Worm (Caenorhabditis elegans): Measurements from ENCODE around the gene Y110A2AL.3.

Gene Y110A2AL.3

DNA sequence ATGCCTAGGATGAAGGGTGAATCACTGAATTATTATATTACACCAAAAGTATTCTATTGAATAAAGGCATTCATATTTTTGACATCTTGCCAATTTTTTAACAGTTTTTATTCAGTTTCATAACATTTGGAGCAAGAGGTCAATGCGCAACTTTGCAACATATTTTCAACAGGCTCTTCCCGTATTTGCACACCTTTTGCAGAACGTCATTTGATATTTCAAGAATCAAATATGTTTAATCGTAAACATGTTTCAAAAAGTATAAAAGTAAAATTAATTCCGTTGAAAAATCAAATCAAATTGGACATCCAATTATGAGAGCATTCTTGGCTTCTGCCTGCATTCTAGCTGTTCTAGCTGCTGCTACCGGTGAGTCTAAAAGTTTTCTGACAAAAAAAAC lies 827 bp downstream of the Y110A2AL.3 start, which contains the start of gene Y110A2AL.2:
TSS of gene Y110A2AL.2 (plus strand) at position 301 of the 400 bp plus-strand sequence.
- TF ChIP-seq tab-1 (GFP tag; IDR thresholded peaks at IDR 0.05) (no peak), med-1 (GFP tag; optimal IDR thresholded peaks at IDR 0.05; ENCODE audit: insufficient read depth) (no peak), ztf-23 (GFP tag; IDR thresholded peaks at IDR 0.05) (no peak), ref-1 (GFP tag; conservative IDR thresholded peaks at IDR 0.05) (no peak)

DNA sequence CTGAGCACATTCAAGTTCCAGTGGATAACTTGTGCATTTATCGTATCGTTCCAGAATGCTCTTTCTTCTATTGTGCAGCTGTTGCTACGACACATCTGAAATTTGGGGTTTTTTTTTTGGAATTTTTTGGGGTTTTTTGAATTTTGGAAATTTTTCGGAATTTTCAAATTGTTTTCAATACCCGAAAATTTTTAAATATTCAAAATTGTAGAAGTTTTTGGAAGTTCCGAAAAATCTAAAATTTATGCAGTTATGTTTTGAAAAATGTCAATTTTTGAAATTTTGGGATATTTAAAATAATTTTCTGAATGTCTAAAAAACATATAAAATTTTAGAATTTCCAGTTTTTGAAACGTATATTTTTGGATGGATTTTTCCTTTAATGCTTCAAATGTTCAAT lies 4.9 kb downstream of the Y110A2AL.3 start, which contains the start of gene Y110A2AL.10:
TSS of gene Y110A2AL.10 (minus strand) at position 101 of the 400 bp plus-strand sequence.
- TF ChIP-seq tab-1 (GFP tag; IDR thresholded peaks at IDR 0.05) (no peak), med-1 (GFP tag; optimal IDR thresholded peaks at IDR 0.05; ENCODE audit: insufficient read depth) (no peak), cog-1 (tag; optimal IDR thresholded peaks at IDR 0.05) (no peak)

DNA sequence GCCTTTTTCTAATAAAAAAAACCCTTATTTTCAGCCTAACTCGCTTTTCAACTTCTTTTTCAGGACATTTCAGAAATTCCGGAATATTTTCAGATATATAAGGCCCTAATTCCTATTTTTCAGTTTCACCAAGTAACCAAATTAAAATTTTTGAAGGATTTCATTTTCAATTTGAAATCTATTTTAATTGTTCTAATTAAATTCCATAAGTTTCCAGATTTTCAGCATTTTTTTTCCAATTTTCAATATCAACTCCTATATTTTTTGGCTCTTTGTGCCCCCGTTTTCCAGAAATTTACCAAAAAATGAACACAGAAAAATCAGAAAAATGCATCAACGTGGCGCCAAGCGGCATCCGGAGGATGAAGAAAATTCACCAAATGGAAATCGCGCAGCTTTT lies 7.9 kb downstream of the Y110A2AL.3 start, which contains the start of gene Y110A2AL.1:
TSS of gene Y110A2AL.1 (plus strand) at position 301 of the 400 bp plus-strand sequence.
- TF ChIP-seq ztf-23 (GFP tag; IDR thresholded peaks at IDR 0.05): no peak
- no peak for TF ChIP-seq med-1 (GFP tag; optimal IDR thresholded peaks at IDR 0.05; ENCODE audit: insufficient read depth)
- no peak for TF ChIP-seq cog-1 (tag; optimal IDR thresholded peaks at IDR 0.05)
- no peak for TF ChIP-seq T22C8.4 (GFP tag; IDR thresholded peaks at IDR 0.05)

DNA sequence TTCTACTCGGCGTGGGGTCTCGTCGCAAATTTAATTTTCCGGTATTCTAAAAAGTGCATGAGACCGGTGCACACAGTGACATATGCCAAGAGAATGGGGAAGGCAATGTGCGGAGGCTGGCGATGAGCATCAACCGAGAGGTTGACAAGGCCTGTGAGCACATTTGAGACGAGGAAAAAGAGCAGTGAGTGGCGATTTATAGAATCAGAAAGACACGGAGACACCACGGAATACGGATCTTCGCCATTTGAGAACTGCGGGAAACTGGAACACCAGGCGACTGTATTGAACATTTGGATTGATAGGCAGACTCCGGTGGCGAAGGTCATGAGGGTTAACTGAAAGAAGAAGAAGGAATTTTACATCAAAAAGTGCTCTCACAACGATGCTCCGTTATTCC lies 12.0 kb downstream of the Y110A2AL.3 start:
- no peak for TF ChIP-seq flt-1 (GFP tag; IDR thresholded peaks at IDR 0.05)
- TF ChIP-seq ztf-23 (GFP tag; IDR thresholded peaks at IDR 0.05): no peak
- no peak for TF ChIP-seq cog-1 (tag; optimal IDR thresholded peaks at IDR 0.05)
- no peak for TF ChIP-seq med-1 (GFP tag; optimal IDR thresholded peaks at IDR 0.05; ENCODE audit: insufficient read depth)
- TF ChIP-seq klf-2 (GFP tag; conservative IDR thresholded peaks at IDR 0.05): no peak
- no peak for TF ChIP-seq ref-1 (GFP tag; conservative IDR thresholded peaks at IDR 0.05)
- TF ChIP-seq ztf-29 (GFP tag; IDR thresholded peaks at IDR 0.05): no peak
- TF ChIP-seq T22C8.4 (GFP tag; IDR thresholded peaks at IDR 0.05): no peak
- TF ChIP-seq tab-1 (GFP tag; IDR thresholded peaks at IDR 0.05): no peak

DNA sequence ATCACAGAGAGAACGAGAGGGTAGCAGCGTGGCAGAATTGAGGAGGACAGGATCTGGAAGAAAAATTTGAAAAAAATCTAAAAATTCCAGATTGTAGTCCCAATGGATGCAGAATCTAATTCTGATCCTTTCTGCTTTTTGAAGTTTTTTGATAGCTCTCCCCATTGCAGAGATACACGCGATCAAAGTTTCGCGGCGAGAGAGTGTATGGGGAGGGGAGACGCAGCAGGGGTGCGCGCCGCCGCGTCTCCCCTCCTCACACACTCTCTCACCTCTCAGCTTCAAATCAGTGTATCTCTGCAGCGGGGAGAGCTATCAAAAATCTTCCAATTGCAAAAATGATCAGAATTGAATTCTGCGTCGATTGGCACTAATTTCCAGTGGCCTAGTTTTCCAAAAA lies 14.2 kb downstream of the Y110A2AL.3 start:
- TF ChIP-seq T22C8.4 (GFP tag; IDR thresholded peaks at IDR 0.05) (no peak), flt-1 (GFP tag; IDR thresholded peaks at IDR 0.05) (peak; percentile 57)

DNA sequence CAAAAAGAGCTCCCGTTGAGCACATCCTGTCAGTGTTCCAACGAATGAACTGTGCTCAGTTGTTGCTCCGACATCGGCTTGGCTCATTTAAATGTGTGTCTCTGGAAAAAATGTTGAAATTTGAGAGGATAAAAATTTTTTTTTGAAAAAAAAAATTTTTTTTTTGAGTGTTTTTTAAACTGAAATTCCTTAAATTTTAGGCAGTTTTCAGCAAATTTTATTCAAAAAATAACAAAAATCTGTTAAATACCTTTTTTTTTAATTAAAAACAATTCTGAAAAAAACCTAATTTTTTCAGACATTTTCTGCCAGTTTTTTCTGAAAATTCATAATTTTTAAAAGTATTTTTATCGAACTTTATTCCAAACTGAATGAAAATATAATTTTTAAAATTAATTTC lies 17.9 kb downstream of the Y110A2AL.3 start, which contains the start of gene pigw-1:
TSS of gene pigw-1 (minus strand) at position 101 of the 400 bp plus-strand sequence.
- TF ChIP-seq ztf-23 (GFP tag; IDR thresholded peaks at IDR 0.05): no peak
- TF ChIP-seq cog-1 (tag; optimal IDR thresholded peaks at IDR 0.05): no peak
- TF ChIP-seq klf-2 (GFP tag; conservative IDR thresholded peaks at IDR 0.05): no peak
- no peak for TF ChIP-seq tab-1 (GFP tag; IDR thresholded peaks at IDR 0.05)
- TF ChIP-seq ztf-29 (GFP tag; IDR thresholded peaks at IDR 0.05): no peak
- no peak for TF ChIP-seq T22C8.4 (GFP tag; IDR thresholded peaks at IDR 0.05)
- no peak for TF ChIP-seq ref-1 (GFP tag; conservative IDR thresholded peaks at IDR 0.05)
- TF ChIP-seq med-1 (GFP tag; optimal IDR thresholded peaks at IDR 0.05; ENCODE audit: insufficient read depth): no peak
- no peak for TF ChIP-seq flt-1 (GFP tag; IDR thresholded peaks at IDR 0.05)

DNA sequence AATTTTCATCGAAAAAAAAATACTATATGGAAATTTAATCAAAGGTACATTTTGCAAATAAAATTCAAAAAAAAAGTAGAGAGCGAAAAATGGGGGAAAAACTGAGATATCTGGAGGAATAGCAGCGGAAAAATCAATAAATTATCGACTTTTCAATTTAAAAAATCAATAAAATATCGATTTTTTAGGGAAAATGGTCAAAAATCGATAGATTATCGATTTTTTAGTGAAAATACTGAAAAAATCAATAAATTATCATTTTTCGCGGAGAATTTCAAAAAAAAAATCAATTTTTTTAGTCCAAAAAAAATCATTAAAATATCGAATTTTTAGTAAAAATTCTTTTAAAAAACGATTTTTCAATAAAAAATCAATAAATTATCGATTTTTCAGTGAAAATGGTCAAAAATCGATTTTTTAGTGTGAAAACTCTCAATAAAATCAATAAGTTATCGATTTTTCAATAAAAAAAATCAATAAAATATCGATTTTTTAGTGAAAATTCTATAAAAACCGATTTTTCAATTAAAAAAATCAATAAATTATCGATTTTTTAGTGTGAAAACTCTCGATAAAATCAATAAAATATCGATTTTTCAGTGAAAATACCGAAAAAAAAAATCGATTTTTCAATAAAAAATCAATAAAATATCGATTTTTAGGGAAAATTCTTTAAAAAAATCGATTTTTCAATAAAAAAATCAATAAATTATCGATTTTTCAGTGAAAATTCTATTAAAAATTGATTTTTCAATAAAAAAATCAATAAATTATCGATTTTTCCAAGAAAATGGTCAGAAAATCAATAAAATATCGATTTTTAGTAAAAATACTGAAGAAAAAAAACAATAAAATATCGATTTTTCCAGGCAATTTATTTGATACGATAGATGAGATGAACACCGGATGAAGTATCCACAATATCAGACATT lies 18.9 kb downstream of the Y110A2AL.3 start:
- TF ChIP-seq cog-1 (tag; optimal IDR thresholded peaks at IDR 0.05) (no peak), T22C8.4 (GFP tag; IDR thresholded peaks at IDR 0.05) (peak; percentile 60), flt-1 (GFP tag; IDR thresholded peaks at IDR 0.05) (no peak), ref-1 (GFP tag; conservative IDR thresholded peaks at IDR 0.05) (no peak), tab-1 (GFP tag; IDR thresholded peaks at IDR 0.05) (no peak), ztf-23 (GFP tag; IDR thresholded peaks at IDR 0.05) (no peak), ztf-29 (GFP tag; IDR thresholded peaks at IDR 0.05) (no peak), med-1 (GFP tag; optimal IDR thresholded peaks at IDR 0.05; ENCODE audit: insufficient read depth) (no peak)

DNA sequence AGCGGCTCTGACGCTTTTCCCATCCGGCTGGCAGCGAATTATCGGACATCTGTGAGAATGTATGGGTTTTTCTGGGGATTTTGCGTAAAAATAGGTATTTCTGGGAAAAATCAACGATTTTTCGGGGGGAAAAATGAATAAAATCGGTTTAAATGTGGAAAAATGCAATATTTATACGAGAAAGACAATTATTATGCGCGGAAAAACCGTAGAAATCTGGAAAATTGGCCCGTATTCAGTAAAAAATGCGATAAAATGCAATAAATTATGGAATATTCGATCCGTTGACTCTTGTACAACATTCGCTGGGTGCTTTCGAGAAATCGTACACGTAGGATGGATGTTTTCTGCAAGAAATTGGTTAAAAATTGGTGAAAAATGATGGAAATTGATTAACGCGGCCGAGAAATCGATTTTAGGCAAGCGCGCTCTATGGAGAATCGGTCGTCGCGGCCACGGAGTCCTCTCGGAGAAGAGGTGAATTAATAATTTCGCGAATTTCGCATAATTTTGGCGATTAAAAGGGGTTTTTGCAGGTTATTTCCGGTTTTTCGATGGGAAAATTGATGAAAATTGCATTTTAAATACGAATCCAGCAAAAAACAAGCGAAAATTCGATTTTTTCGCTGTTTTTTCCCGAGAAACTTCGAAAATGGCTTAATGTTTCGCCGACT lies 22.2 kb downstream of the Y110A2AL.3 start, which contains the start of gene pinn-1:
TSS of gene pinn-1 (minus strand) at position 51 of the 674 bp plus-strand sequence.
- TF ChIP-seq ztf-29 (GFP tag; IDR thresholded peaks at IDR 0.05) (no peak), ref-1 (GFP tag; conservative IDR thresholded peaks at IDR 0.05) (no peak), cog-1 (tag; optimal IDR thresholded peaks at IDR 0.05) (peak; percentile 69), flt-1 (GFP tag; IDR thresholded peaks at IDR 0.05) (peak; percentile 86), T22C8.4 (GFP tag; IDR thresholded peaks at IDR 0.05) (peak; percentile 93), ztf-23 (GFP tag; IDR thresholded peaks at IDR 0.05) (peak; percentile 82), klf-2 (GFP tag; conservative IDR thresholded peaks at IDR 0.05) (peak; percentile 71; the same call in 1 of the 2 replicates)

DNA sequence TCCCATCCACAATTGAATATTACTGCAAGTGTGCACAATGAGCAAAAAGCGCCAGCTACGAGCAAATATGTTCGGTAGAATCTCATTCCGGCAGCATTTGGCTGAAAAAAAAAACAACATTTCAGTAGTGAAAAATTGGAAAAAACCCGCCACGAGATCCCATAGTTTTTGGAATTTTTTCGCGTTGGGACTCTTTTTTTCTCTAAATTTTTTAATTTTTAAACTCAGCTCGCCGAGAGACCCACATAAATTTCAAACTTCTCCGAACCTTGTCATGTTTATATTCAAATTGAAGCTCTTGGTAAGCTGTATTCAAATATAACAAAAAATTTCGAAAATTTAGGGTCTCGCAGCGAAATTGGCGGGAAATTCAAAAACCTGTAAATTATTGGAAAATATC lies 27.4 kb downstream of the Y110A2AL.3 start, which contains the start of gene sqv-2:
TSS of gene sqv-2 (minus strand) at position 101 of the 400 bp plus-strand sequence.
- TF ChIP-seq med-1 (GFP tag; optimal IDR thresholded peaks at IDR 0.05; ENCODE audit: insufficient read depth) (no peak), tab-1 (GFP tag; IDR thresholded peaks at IDR 0.05) (no peak), ztf-23 (GFP tag; IDR thresholded peaks at IDR 0.05) (no peak), flt-1 (GFP tag; IDR thresholded peaks at IDR 0.05) (no peak)

DNA sequence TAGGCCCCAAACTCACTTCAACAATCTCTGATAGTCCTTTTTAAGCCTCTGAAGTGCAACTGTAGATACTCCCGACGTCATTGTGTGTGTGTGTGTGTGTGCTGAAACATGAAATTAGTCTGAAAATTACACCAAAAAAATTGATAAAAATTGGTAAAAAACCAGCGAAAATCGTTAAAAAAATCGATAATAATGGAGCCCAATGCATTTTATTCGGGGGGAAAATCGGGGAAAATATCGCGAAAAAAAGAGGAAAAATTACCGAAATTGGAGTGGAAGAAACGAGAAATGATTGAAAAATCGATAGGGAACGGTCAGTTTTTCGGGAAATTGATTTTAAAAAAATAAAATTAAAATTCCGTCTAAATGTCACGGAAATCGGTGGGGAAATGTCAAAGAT lies 33.4 kb downstream of the Y110A2AL.3 start, which contains the start of gene ubc-26:
TSS of gene ubc-26 (minus strand) at position 101 of the 400 bp plus-strand sequence.
- TF ChIP-seq ref-1 (GFP tag; conservative IDR thresholded peaks at IDR 0.05) (no peak), klf-2 (GFP tag; conservative IDR thresholded peaks at IDR 0.05) (no peak), med-1 (GFP tag; optimal IDR thresholded peaks at IDR 0.05; ENCODE audit: insufficient read depth) (no peak), tab-1 (GFP tag; IDR thresholded peaks at IDR 0.05) (no peak), T22C8.4 (GFP tag; IDR thresholded peaks at IDR 0.05) (no peak), cog-1 (tag; optimal IDR thresholded peaks at IDR 0.05) (no peak), ztf-29 (GFP tag; IDR thresholded peaks at IDR 0.05) (no peak)

All from whole organism, midembryonic.